Fruit fly (Drosophila melanogaster): ENCODE results near the gene CG8136.

- TF ChIP-seq pan (optimal IDR thresholded peaks at IDR 0.05) (no peak), usp (GFP tag; optimal IDR thresholded peaks at IDR 0.05) (no peak), CG8478 (optimal IDR thresholded peaks at IDR 0.05) (no peak), EcR (GFP tag; optimal IDR thresholded peaks at IDR 0.05) (no peak)
These were observed 8.4 kb downstream of the CG8136 start, which contains the start of gene ranshi for dm6 chr3R:8729542-8729941.

Measured in whole organism.